Fruit fly (Drosophila melanogaster) whole organism, wandering third instar larva: ENCODE results near the gene p24-1.

ENCODE experiments used
- CG9705 ChIP-seq: fragments of 200-800 bp; sonication (Bioruptor generic); optimal IDR thresholded peaks from 2 replicates; lab custom pipeline; 2018; ENCODE audit warnings: missing biosample characterization, mild to moderate bottlenecking, missing genetic modification characterization
- Dif ChIP-seq: fragments of 200-275, 200-300 bp; sonication (Bioruptor generic); optimal IDR thresholded peaks from 2 replicates; lab custom pipeline; 2018; ENCODE audit warnings: missing biosample characterization, missing genetic modification characterization; ENCODE audit not compliant: partially characterized antibody
- Hr83 ChIP-seq: fragments of 200-300 bp; sonication (Bioruptor generic); optimal IDR thresholded peaks from 2 replicates; lab custom pipeline; 2016; ENCODE audit warnings: missing biosample characterization, mild to moderate bottlenecking, missing genetic modification characterization, moderate library complexity; ENCODE audit not compliant: poor library complexity, severe bottlenecking
- Myc ChIP-seq: fragments of >200 bp; optimal IDR thresholded peaks from 2 replicates; lab custom pipeline; 2017
- OdsH ChIP-seq: fragments of 200-800 bp; sonication (Bioruptor generic); optimal IDR thresholded peaks from 2 replicates; lab custom pipeline; 2016; ENCODE audit warnings: missing biosample characterization, mild to moderate bottlenecking, missing genetic modification characterization
- foxo ChIP-seq, 2 experiments: fragments of 200-800 bp; sonication (Bioruptor generic); optimal IDR thresholded peaks; 2 replicates in 1 of 2; 3 replicates in 1 of 2; lab custom pipeline; 2016 to 2017; ENCODE audit warnings: missing biosample characterization in 2 of 2, missing genetic modification characterization in 2 of 2
- fru ChIP-seq: fragments of 200-800 bp; sonication (Bioruptor generic); optimal IDR thresholded peaks from 3 replicates; lab custom pipeline; 2016; ENCODE audit warnings: missing biosample characterization, mild to moderate bottlenecking, missing genetic modification characterization
- h ChIP-seq: fragments of 200-800 bp; sonication (Bioruptor generic); optimal IDR thresholded peaks from 3 replicates; lab custom pipeline; 2016; ENCODE audit warnings: missing biosample characterization, mild to moderate bottlenecking, missing genetic modification characterization
- lola ChIP-seq: fragments of >200 bp; optimal IDR thresholded peaks from 2 replicates; lab custom pipeline; 2017; ENCODE audit warnings: missing biosample characterization, missing genetic modification characterization
- pan ChIP-seq: fragments of >200 bp; optimal IDR thresholded peaks from 2 replicates; lab custom pipeline; 2017
- psq ChIP-seq: fragments of 200-800 bp; sonication (Bioruptor generic); optimal IDR thresholded peaks from 3 replicates; lab custom pipeline; 2017; ENCODE audit warnings: missing biosample characterization, mild to moderate bottlenecking, missing genetic modification characterization, moderate library complexity
- usp ChIP-seq: fragments of >200 bp; optimal IDR thresholded peaks from 2 replicates; lab custom pipeline; 2017; ENCODE audit warnings: missing biosample characterization, missing genetic modification characterization
- woc ChIP-seq: sonication (Bioruptor generic); optimal IDR thresholded peaks from 2 replicates; lab custom pipeline; 2016; ENCODE audit warnings: missing biosample characterization, mild to moderate bottlenecking, missing genetic modification characterization

- TF ChIP-seq Myc (lab: Kevin White, UChicago) (no peak), lola (no peak), CG9705 (GFP tag; lab: Kevin White, UChicago) (no peak), pan (lab: Kevin White, UChicago) (no peak), h (GFP tag; lab: Kevin White, UChicago) (no peak), psq (GFP tag; lab: Kevin White, UChicago) (no peak), Dif (GFP tag; lab: Kevin White, UChicago) (no peak), Hr83 (GFP tag; lab: Kevin White, UChicago) (no peak), usp (no peak), woc (no peak), fru (GFP tag; lab: Kevin White, UChicago) (no peak), OdsH (GFP tag; lab: Kevin White, UChicago) (no peak), foxo (GFP tag; optimal IDR thresholded peaks at IDR 0.05; lab: Kevin White, UChicago) (no peak)
Observed at dm6 chrX:11881686-11882085, 29.4 kb upstream of the p24-1 start.
